Fruit fly (Drosophila melanogaster) whole organism, prepupa: Measurements from ENCODE around the gene Ssl2.

Experiments
- Blimp-1 ChIP-seq: fragments of 200-800 bp; sonication (Bioruptor generic); optimal IDR thresholded peaks from 3 replicates; lab custom pipeline; 2017; ENCODE audit warnings: missing biosample characterization, missing genetic modification characterization, mild to moderate bottlenecking, moderate library complexity, missing genetic modification reagents
- CG10631 ChIP-seq: fragments of 200-800 bp; sonication (Bioruptor generic); optimal IDR thresholded peaks from 2 replicates; lab custom pipeline; 2016; ENCODE audit warnings: missing biosample characterization, missing genetic modification characterization
- CG10669 ChIP-seq: fragments of 200-800 bp; sonication (Bioruptor generic); optimal IDR thresholded peaks from 3 replicates; lab custom pipeline; 2018; ENCODE audit warnings: missing biosample characterization, mild to moderate bottlenecking, missing genetic modification characterization, moderate library complexity
- CG11294 ChIP-seq: fragments of 200-800 bp; sonication (Bioruptor generic); IDR thresholded peaks from 2 replicates; pipeline ENCODE4 v1.3.6; 2022; ENCODE audit warnings: missing biosample characterization, missing genetic modification characterization
- CG11902 ChIP-seq: fragments of 200-800 bp; sonication (Bioruptor generic); optimal IDR thresholded peaks from 3 replicates; lab custom pipeline; 2016; ENCODE audit warnings: missing biosample characterization, missing genetic modification characterization
- CG15336 ChIP-seq: fragments of 200-800 bp; sonication (Bioruptor generic); IDR thresholded peaks from 2 replicates; pipeline ENCODE4 v1.3.6; 2022; ENCODE audit warnings: missing biosample characterization, missing genetic modification characterization
- CG1621 ChIP-seq: fragments of 200-800 bp; sonication (Bioruptor generic); optimal IDR thresholded peaks from 3 replicates; lab custom pipeline; 2018; ENCODE audit warnings: missing biosample characterization, mild to moderate bottlenecking, missing genetic modification characterization
- CG16779 ChIP-seq: fragments of 200-800 bp; sonication (Bioruptor generic); optimal IDR thresholded peaks from 3 replicates; lab custom pipeline; 2017; ENCODE audit warnings: missing biosample characterization, mild to moderate bottlenecking, missing genetic modification characterization
- CG31627 ChIP-seq: fragments of 200-800 bp; sonication (Bioruptor generic); optimal IDR thresholded peaks from 3 replicates; lab custom pipeline; 2016; ENCODE audit warnings: missing biosample characterization, missing genetic modification characterization
- CG34406 ChIP-seq: fragments of 200-800 bp; sonication (Bioruptor generic); optimal IDR thresholded peaks from 3 replicates; lab custom pipeline; 2016; ENCODE audit warnings: missing biosample characterization, missing genetic modification characterization
- CG4318 ChIP-seq: fragments of 200-800 bp; sonication (Bioruptor generic); optimal IDR thresholded peaks from 3 replicates; lab custom pipeline; 2017; ENCODE audit warnings: missing biosample characterization, mild to moderate bottlenecking, missing genetic modification characterization
- CG6854 ChIP-seq: fragments of 200-800 bp; sonication (Bioruptor generic); optimal IDR thresholded peaks from 2 replicates; lab custom pipeline; 2017; ENCODE audit warnings: missing biosample characterization, mild to moderate bottlenecking, missing genetic modification characterization
- CG8319 ChIP-seq: fragments of 200-800 bp; sonication (Bioruptor generic); optimal IDR thresholded peaks from 3 replicates; lab custom pipeline; 2016; ENCODE audit warnings: missing biosample characterization, missing genetic modification characterization
- CG8632 ChIP-seq: fragments of 200-800 bp; sonication (Bioruptor generic); optimal IDR thresholded peaks from 3 replicates; lab custom pipeline; 2016; ENCODE audit warnings: missing biosample characterization, missing genetic modification characterization
- CG9139 ChIP-seq: fragments of 200-800 bp; sonication (Bioruptor generic); optimal IDR thresholded peaks from 3 replicates; lab custom pipeline; 2017; ENCODE audit warnings: missing biosample characterization, mild to moderate bottlenecking, missing genetic modification characterization
- Eip78C ChIP-seq: fragments of 200-800 bp; sonication (Bioruptor generic); peaks from one replicate; lab custom pipeline; 2016; ENCODE audit warnings: missing biosample characterization, missing genetic modification characterization
- Eip93F ChIP-seq: fragments of 200-800 bp; sonication (Bioruptor generic); optimal IDR thresholded peaks from 2 replicates; lab custom pipeline; 2016; ENCODE audit warnings: missing biosample characterization, mild to moderate bottlenecking, missing genetic modification characterization
- Ets21C ChIP-seq: fragments of 200-800 bp; sonication (Bioruptor generic); optimal IDR thresholded peaks from 3 replicates; lab custom pipeline; 2016; ENCODE audit warnings: missing biosample characterization, missing genetic modification characterization
- Ets96B ChIP-seq: fragments of 200-800 bp; optimal IDR thresholded peaks from 2 replicates; lab custom pipeline; 2019; ENCODE audit warnings: missing biosample characterization, mild to moderate bottlenecking, missing genetic modification characterization, moderate library complexity
- Gug ChIP-seq: fragments of 200-800 bp; sonication (Bioruptor generic); IDR thresholded peaks from 2 replicates; pipeline ENCODE4 v1.3.6; 2022; ENCODE audit warnings: missing biosample characterization, missing genetic modification characterization
- Hr38 ChIP-seq: sonication (Bioruptor generic); optimal IDR thresholded peaks from 2 replicates; lab custom pipeline; 2016; ENCODE audit warnings: missing biosample characterization, missing genetic modification characterization
- Hr39 ChIP-seq: fragments of 200-800 bp; sonication (Bioruptor generic); optimal IDR thresholded peaks from 2 replicates; lab custom pipeline; 2016; ENCODE audit warnings: missing biosample characterization, missing genetic modification characterization
- Hr4 ChIP-seq: fragments of 200-800 bp; sonication (Bioruptor generic); optimal IDR thresholded peaks from 3 replicates; lab custom pipeline; 2016; ENCODE audit warnings: missing biosample characterization, missing genetic modification characterization
- Met ChIP-seq: fragments of 200-800 bp; sonication (Bioruptor generic); optimal IDR thresholded peaks from 3 replicates; lab custom pipeline; 2016; ENCODE audit warnings: missing biosample characterization, missing genetic modification characterization
- OdsH ChIP-seq: fragments of 200-800 bp; sonication (Bioruptor generic); optimal IDR thresholded peaks from 3 replicates; lab custom pipeline; 2016; ENCODE audit warnings: missing biosample characterization, missing genetic modification characterization
- Sox102F ChIP-seq: fragments of 200-800 bp; sonication (Bioruptor generic); optimal IDR thresholded peaks from 2 replicates; lab custom pipeline; 2016; ENCODE audit warnings: missing biosample characterization, mild to moderate bottlenecking, missing genetic modification characterization
- Sox14 ChIP-seq: fragments of 200-800 bp; sonication (Bioruptor generic); optimal IDR thresholded peaks from 3 replicates; lab custom pipeline; 2016; ENCODE audit warnings: missing biosample characterization, missing genetic modification characterization
- Sox15 ChIP-seq: fragments of 200-800 bp; sonication (Bioruptor generic); optimal IDR thresholded peaks from 3 replicates; lab custom pipeline; 2016; ENCODE audit warnings: missing biosample characterization, missing genetic modification characterization
- achi ChIP-seq: fragments of 200-800 bp; sonication (Bioruptor generic); optimal IDR thresholded peaks from 3 replicates; lab custom pipeline; 2016; ENCODE audit warnings: missing biosample characterization, missing genetic modification characterization
- dac ChIP-seq: fragments of 200-800 bp; sonication (Bioruptor generic); optimal IDR thresholded peaks from 2 replicates; lab custom pipeline; 2017; ENCODE audit warnings: missing biosample characterization, mild to moderate bottlenecking, missing genetic modification characterization
- eg ChIP-seq: fragments of 200-800 bp; sonication (Bioruptor generic); IDR thresholded peaks from 3 replicates; pipeline ENCODE4 v1.3.6; 2022; ENCODE audit warnings: missing biosample characterization, missing genetic modification characterization
- esn ChIP-seq: fragments of 200-800 bp; sonication (Bioruptor generic); optimal IDR thresholded peaks from 2 replicates; lab custom pipeline; 2016; ENCODE audit warnings: missing biosample characterization, mild to moderate bottlenecking, missing genetic modification characterization, moderate library complexity
- fd59A ChIP-seq: fragments of 200-800 bp; sonication (Bioruptor generic); optimal IDR thresholded peaks from 2 replicates; lab custom pipeline; 2017; ENCODE audit warnings: missing biosample characterization, mild to moderate bottlenecking, missing genetic modification characterization, missing genetic modification reagents
- fd85E ChIP-seq: fragments of 200-800 bp; sonication (Bioruptor generic); optimal IDR thresholded peaks from 3 replicates; lab custom pipeline; 2016; ENCODE audit warnings: missing biosample characterization, missing genetic modification characterization
- fkh ChIP-seq: fragments of 200-800 bp; sonication (Bioruptor generic); optimal IDR thresholded peaks from 3 replicates; lab custom pipeline; 2017; ENCODE audit warnings: missing biosample characterization, mild to moderate bottlenecking, missing genetic modification characterization, moderate library complexity
- lz ChIP-seq: fragments of 200-800 bp; sonication (Bioruptor generic); optimal IDR thresholded peaks from 3 replicates; lab custom pipeline; 2016; ENCODE audit warnings: missing biosample characterization, missing genetic modification characterization
- pdm3 ChIP-seq: fragments of 200-800 bp; sonication (Bioruptor generic); optimal IDR thresholded peaks from 3 replicates; lab custom pipeline; 2016; ENCODE audit warnings: missing biosample characterization, missing genetic modification characterization
- salr ChIP-seq, 2 experiments: fragments of 200-800 bp; sonication (Bioruptor generic); optimal IDR thresholded peaks; 3 replicates each; lab custom pipeline; 2016 to 2018; ENCODE audit warnings: missing biosample characterization in 2 of 2, missing genetic modification characterization in 2 of 2, mild to moderate bottlenecking in 1 of 2
- spab ChIP-seq: fragments of 200-800 bp; sonication (Bioruptor generic); optimal IDR thresholded peaks from 2 replicates; lab custom pipeline; 2017; ENCODE audit warnings: missing biosample characterization, mild to moderate bottlenecking, missing genetic modification characterization, missing genetic modification reagents
- ss ChIP-seq, 2 experiments: fragments of 200-800 bp; sonication (Bioruptor generic); optimal IDR thresholded peaks; 2 replicates in 1 of 2; 3 replicates in 1 of 2; lab custom pipeline; 2017 to 2018; ENCODE audit warnings: mild to moderate bottlenecking in 2 of 2, missing biosample characterization in 2 of 2, missing genetic modification characterization in 2 of 2, moderate library complexity in 1 of 2
- topi ChIP-seq: fragments of 200-800 bp; sonication (Bioruptor generic); optimal IDR thresholded peaks from 3 replicates; lab custom pipeline; 2016; ENCODE audit warnings: missing biosample characterization, missing genetic modification characterization

The Ssl2 gene

dm6 chr3R:29075631-29076398 is 43.4 kb upstream of the Ssl2 start (continued):
- TF ChIP-seq CG4318 (GFP tag; lab: Kevin White, UChicago): no peak
- no peak for TF ChIP-seq CG1621 (tag; lab: Kevin White, UChicago)
- peak; percentile 50 for TF ChIP-seq topi (GFP tag; lab: Kevin White, UChicago)
- TF ChIP-seq Hr38: no peak
- TF ChIP-seq pdm3 (GFP tag; lab: Kevin White, UChicago): no peak
- no peak for TF ChIP-seq fd85E (GFP tag; lab: Kevin White, UChicago)
- TF ChIP-seq CG8319 (GFP tag; lab: Kevin White, UChicago): no peak
- no peak for TF ChIP-seq Sox15 (GFP tag; lab: Kevin White, UChicago)
- peak; percentile 25 for TF ChIP-seq spab (GFP tag; lab: Kevin White, UChicago)
- no peak for TF ChIP-seq CG11294 (GFP tag; lab: Robert Waterston, UW)
- peak; percentile 5 for TF ChIP-seq CG10631 (GFP tag; lab: Kevin White, UChicago)
- peak; percentile 15 for TF ChIP-seq fd59A (GFP tag; lab: Kevin White, UChicago)
- TF ChIP-seq CG15336: 0 out of 2 replicates have a peak, but pooled peaks have one; percentile 18
- peak; percentile 25 for TF ChIP-seq Sox14 (GFP tag; lab: Kevin White, UChicago)
- peak; percentile 46 for TF ChIP-seq CG31627 (GFP tag; lab: Kevin White, UChicago)
- TF ChIP-seq salr (GFP tag; optimal IDR thresholded peaks at IDR 0.05; lab: Kevin White, UChicago): no peak
- no peak for TF ChIP-seq CG34406 (GFP tag; lab: Kevin White, UChicago)
- TF ChIP-seq CG10669 (GFP tag; lab: Kevin White, UChicago): peak; percentile 15
- TF ChIP-seq CG9139 (GFP tag; lab: Kevin White, UChicago): peak; percentile 13
- peak; percentile 9 for TF ChIP-seq CG8632 (GFP tag; lab: Kevin White, UChicago)
- no peak for TF ChIP-seq Blimp-1 (GFP tag; lab: Kevin White, UChicago)
- TF ChIP-seq dac (GFP tag; lab: Kevin White, UChicago): no peak
- TF ChIP-seq Ets96B (tag; lab: Kevin White, UChicago): peak; percentile 32
- peak; percentile 41 for TF ChIP-seq CG6854 (GFP tag; lab: Kevin White, UChicago)
- TF ChIP-seq Eip93F (GFP tag; lab: Kevin White, UChicago): no peak
- TF ChIP-seq Eip78C (GFP tag; lab: Kevin White, UChicago): peak; percentile 80
- TF ChIP-seq lz: peak; percentile 42
- no peak for TF ChIP-seq achi (GFP tag; lab: Kevin White, UChicago)
- TF ChIP-seq OdsH (GFP tag; lab: Kevin White, UChicago): no peak
- no peak for TF ChIP-seq CG16779
- TF ChIP-seq Hr39 (GFP tag; lab: Kevin White, UChicago): peak; percentile 66
- peak; percentile 65 for TF ChIP-seq esn (GFP tag; lab: Kevin White, UChicago)
- TF ChIP-seq eg (GFP tag; lab: Robert Waterston, UW): peak; percentile 29; the same call in 1 of the 3 replicates
- TF ChIP-seq Gug (GFP tag; lab: Robert Waterston, UW): no peak
- peak in 1 of 2 experiments; percentile 27 for TF ChIP-seq ss (GFP tag; optimal IDR thresholded peaks at IDR 0.05; lab: Kevin White, UChicago)
- TF ChIP-seq CG11902 (GFP tag; lab: Kevin White, UChicago): no peak
- peak; percentile 9 for TF ChIP-seq Ets21C (GFP tag; lab: Kevin White, UChicago)
- TF ChIP-seq Sox102F (GFP tag; lab: Kevin White, UChicago): peak; percentile 43
- TF ChIP-seq Hr4 (GFP tag; lab: Kevin White, UChicago): peak; percentile 9
- peak; percentile 71 for TF ChIP-seq Met (GFP tag; lab: Kevin White, UChicago)
- TF ChIP-seq fkh (GFP tag; lab: Kevin White, UChicago): no peak
- TF ChIP-seq, all 60 proteins: peak for 34
